Worm (Caenorhabditis elegans) whole organism, dauer: ENCODE measurements around the gene ilcr-1.

ENCODE experiments used
- unc-62 ChIP-seq: sonication (generic microtip); optimal IDR thresholded peaks from 2 replicates; lab custom pipeline; 2017; ENCODE audit warnings: missing biosample characterization, missing genetic modification reagents, missing genetic modification characterization

Gene ilcr-1

ce11 chrIV:14276160-14276559 is at the start of gene ilcr-1:
Gene ilcr-1 (plus strand): TSS chrIV:14276460.
- TF ChIP-seq unc-62 (GFP tag; lab: Kevin White, UChicago): no peak

- no peak for TF ChIP-seq unc-62 (GFP tag; lab: Kevin White, UChicago)
These were observed 49.1 kb upstream of the ilcr-1 start for ce11 chrIV:14227138-14227537.

ce11 chrIV:14228069-14228468 is 48.2 kb upstream of the ilcr-1 start, which contains the start of gene F02H6.7:
Gene F02H6.7 (minus strand): TSS chrIV:14228169.
- no peak for TF ChIP-seq unc-62 (GFP tag; lab: Kevin White, UChicago)

ce11 chrIV:14230799-14231198 is 45.5 kb upstream of the ilcr-1 start, which contains the start of gene F02H6.6:
Gene F02H6.6 (minus strand): TSS chrIV:14230899.
- no peak for TF ChIP-seq unc-62 (GFP tag; lab: Kevin White, UChicago)

- TF ChIP-seq unc-62 (GFP tag; lab: Kevin White, UChicago): no peak
These were observed 37.3 kb upstream of the ilcr-1 start, which contains the start of gene Y64G10A.1 for ce11 chrIV:14238976-14239375. Gene Y64G10A.1 (minus strand): TSS chrIV:14239076.

- no peak for TF ChIP-seq unc-62 (GFP tag; lab: Kevin White, UChicago)
These were observed 34.7 kb upstream of the ilcr-1 start, which contains the start of gene Y64G10A.10 for ce11 chrIV:14241382-14242122. Gene Y64G10A.10 (minus strand): TSS chrIV:14241432.

ce11 chrIV:14244357-14244756 is 31.9 kb upstream of the ilcr-1 start, which contains the start of gene Y64G10A.2:
Gene Y64G10A.2 (minus strand): TSS chrIV:14244457.
- no peak for TF ChIP-seq unc-62 (GFP tag; lab: Kevin White, UChicago)

- no peak for TF ChIP-seq unc-62 (GFP tag; lab: Kevin White, UChicago)
These were observed 26.8 kb upstream of the ilcr-1 start for ce11 chrIV:14249447-14249846.

ce11 chrIV:14250113-14250512 is 26.1 kb upstream of the ilcr-1 start, which contains the start of gene srab-24:
Gene srab-24 (minus strand): TSS chrIV:14250213.
- no peak for TF ChIP-seq unc-62 (GFP tag; lab: Kevin White, UChicago)

- TF ChIP-seq unc-62 (GFP tag; lab: Kevin White, UChicago): no peak
These were observed 20.7 kb upstream of the ilcr-1 start for ce11 chrIV:14255605-14256004.

ce11 chrIV:14257528-14257927 is 18.7 kb upstream of the ilcr-1 start:
- no peak for TF ChIP-seq unc-62 (GFP tag; lab: Kevin White, UChicago)

ce11 chrIV:14259197-14259596 is 17.1 kb upstream of the ilcr-1 start:
- TF ChIP-seq unc-62 (GFP tag; lab: Kevin White, UChicago): no peak

- no peak for TF ChIP-seq unc-62 (GFP tag; lab: Kevin White, UChicago)
These were observed 15.5 kb upstream of the ilcr-1 start for ce11 chrIV:14260761-14261160.

ce11 chrIV:14268882-14269281 is 7.4 kb upstream of the ilcr-1 start:
- no peak for TF ChIP-seq unc-62 (GFP tag; lab: Kevin White, UChicago)

- no peak for TF ChIP-seq unc-62 (GFP tag; lab: Kevin White, UChicago)
These were observed 6.3 kb upstream of the ilcr-1 start for ce11 chrIV:14269932-14270331.

- TF ChIP-seq unc-62 (GFP tag; lab: Kevin White, UChicago): no peak
These were observed 3.7 kb upstream of the ilcr-1 start for ce11 chrIV:14272561-14272960.

ce11 chrIV:14274834-14275233 is 1.4 kb upstream of the ilcr-1 start:
- TF ChIP-seq unc-62 (GFP tag; lab: Kevin White, UChicago): no peak
